Fruit fly (Drosophila melanogaster) S2 (cell line): ENCODE data around the gene Hex-t2.

Experiments
- CG8478 ChIP-seq: fragments of >200 bp; optimal IDR thresholded peaks from 2 replicates; lab custom pipeline; 2018
- CTCF ChIP-seq, 2 experiments: fragments of >200 bp; optimal IDR thresholded peaks; 2 replicates each; lab custom pipeline; 2018

- TF ChIP-seq CTCF (optimal IDR thresholded peaks at IDR 0.05; lab: Kevin White, UChicago) (no peak), CG8478 (lab: Kevin White, UChicago) (no peak)
Observed at dm6 chr3R:26403556-26403955, 46.9 kb upstream of the Hex-t2 start, which contains the start of gene ppk15.
